Fruit fly (Drosophila melanogaster) whole organism, wandering third instar larva: Measurements from ENCODE around the gene Sas-4.

Source experiments
- Abd-B ChIP-seq: fragments of >200 bp; optimal IDR thresholded peaks from 2 replicates; lab custom pipeline; 2017; ENCODE audit warnings: missing biosample characterization, missing genetic modification characterization
- CG32264 ChIP-seq: fragments of 200-800 bp; sonication (Bioruptor generic); optimal IDR thresholded peaks from 2 replicates; lab custom pipeline; 2016; ENCODE audit warnings: missing biosample characterization, missing genetic modification characterization
- CG9705 ChIP-seq: fragments of 200-800 bp; sonication (Bioruptor generic); optimal IDR thresholded peaks from 2 replicates; lab custom pipeline; 2018; ENCODE audit warnings: missing biosample characterization, mild to moderate bottlenecking, missing genetic modification characterization
- CrebA ChIP-seq: fragments of 200-800 bp; sonication (Bioruptor generic); optimal IDR thresholded peaks from 2 replicates; lab custom pipeline; 2016; ENCODE audit warnings: missing biosample characterization, mild to moderate bottlenecking, missing genetic modification characterization, borderline replicate concordance
- Dfd ChIP-seq: fragments of >200 bp; optimal IDR thresholded peaks from 2 replicates; lab custom pipeline; 2017; ENCODE audit warnings: missing biosample characterization, missing genetic modification characterization
- Dif ChIP-seq: fragments of 200-275, 200-300 bp; sonication (Bioruptor generic); optimal IDR thresholded peaks from 2 replicates; lab custom pipeline; 2018; ENCODE audit warnings: missing biosample characterization, missing genetic modification characterization; ENCODE audit not compliant: partially characterized antibody
- GATAd ChIP-seq: sonication (Bioruptor generic); optimal IDR thresholded peaks from 2 replicates; lab custom pipeline; 2016; ENCODE audit warnings: missing biosample characterization, missing genetic modification characterization
- HLH106 ChIP-seq: fragments of 200-800 bp; optimal IDR thresholded peaks from 3 replicates; lab custom pipeline; 2019; ENCODE audit warnings: missing biosample characterization, mild to moderate bottlenecking, missing genetic modification characterization, moderate library complexity
- Hnf4 ChIP-seq: fragments of 200-800 bp; sonication (Bioruptor generic); optimal IDR thresholded peaks from 2 replicates; lab custom pipeline; 2016; ENCODE audit warnings: missing biosample characterization, mild to moderate bottlenecking, missing genetic modification characterization
- Hr78 ChIP-seq: fragments of >200 bp; optimal IDR thresholded peaks from 2 replicates; lab custom pipeline; 2017; ENCODE audit warnings: missing biosample characterization, missing genetic modification characterization
- Hr83 ChIP-seq: fragments of 200-300 bp; sonication (Bioruptor generic); optimal IDR thresholded peaks from 2 replicates; lab custom pipeline; 2016; ENCODE audit warnings: missing biosample characterization, mild to moderate bottlenecking, missing genetic modification characterization, moderate library complexity; ENCODE audit not compliant: poor library complexity, severe bottlenecking
- Jra ChIP-seq: sonication (Bioruptor generic); optimal IDR thresholded peaks from 2 replicates; lab custom pipeline; 2016; ENCODE audit warnings: missing biosample characterization, missing genetic modification characterization
- Myc ChIP-seq: fragments of >200 bp; optimal IDR thresholded peaks from 2 replicates; lab custom pipeline; 2017
- N ChIP-seq: fragments of >200 bp; optimal IDR thresholded peaks from 2 replicates; lab custom pipeline; 2018; ENCODE audit warnings: missing biosample characterization, missing external identifiers, missing genetic modification characterization
- Rel ChIP-seq, 2 experiments: fragments of 200-800 bp; sonication (Bioruptor generic) in 1 of 2; optimal IDR thresholded peaks; 2 replicates in 1 of 2; 3 replicates in 1 of 2; lab custom pipeline; 2016 to 2019; ENCODE audit warnings: mild to moderate bottlenecking in 2 of 2, missing biosample characterization in 2 of 2, missing genetic modification characterization in 2 of 2, moderate library complexity in 1 of 2
- Vsx2 ChIP-seq: fragments of 200-300, 225-300 bp; sonication (Bioruptor generic); optimal IDR thresholded peaks from 2 replicates; lab custom pipeline; 2018; ENCODE audit warnings: missing biosample characterization, missing genetic modification characterization; ENCODE audit not compliant: partially characterized antibody
- br ChIP-seq: fragments of 200-800 bp; sonication (Bioruptor generic); optimal IDR thresholded peaks from 2 replicates; lab custom pipeline; 2016; ENCODE audit warnings: missing biosample characterization, missing genetic modification characterization
- brk ChIP-seq: fragments of 200-800 bp; sonication (Bioruptor generic); optimal IDR thresholded peaks from 2 replicates; lab custom pipeline; 2016; ENCODE audit warnings: missing biosample characterization, mild to moderate bottlenecking, missing genetic modification characterization
- dl ChIP-seq, 2 experiments: fragments of 175-275, 200-275 bp in 1 of 2; fragments of 200-275 bp in 1 of 2; sonication (Bioruptor generic); optimal IDR thresholded peaks; lab custom pipeline; 2018; ENCODE audit warnings: mild to moderate bottlenecking in 2 of 2, missing biosample characterization in 2 of 2, missing genetic modification characterization in 2 of 2, moderate library complexity in 2 of 2; ENCODE audit not compliant: partially characterized antibody in 2 of 2, insufficient read depth in 1 of 2
- dsf ChIP-seq: sonication (Bioruptor generic); optimal IDR thresholded peaks from 2 replicates; lab custom pipeline; 2016; ENCODE audit warnings: missing biosample characterization, missing genetic modification characterization, borderline replicate concordance
- ey ChIP-seq: fragments of 200-800 bp; sonication (Bioruptor generic); optimal IDR thresholded peaks from 2 replicates; lab custom pipeline; 2016; ENCODE audit warnings: missing biosample characterization, missing genetic modification characterization
- foxo ChIP-seq, 2 experiments: fragments of 200-800 bp; sonication (Bioruptor generic); optimal IDR thresholded peaks; 2 replicates in 1 of 2; 3 replicates in 1 of 2; lab custom pipeline; 2016 to 2017; ENCODE audit warnings: missing biosample characterization in 2 of 2, missing genetic modification characterization in 2 of 2
- fru ChIP-seq: fragments of 200-800 bp; sonication (Bioruptor generic); optimal IDR thresholded peaks from 3 replicates; lab custom pipeline; 2016; ENCODE audit warnings: missing biosample characterization, mild to moderate bottlenecking, missing genetic modification characterization
- jim ChIP-seq: fragments of 175-275, 200-325 bp; sonication (Bioruptor generic); optimal IDR thresholded peaks from 2 replicates; lab custom pipeline; 2016; ENCODE audit warnings: missing biosample characterization, mild to moderate bottlenecking, missing genetic modification characterization
- lola ChIP-seq: fragments of >200 bp; optimal IDR thresholded peaks from 2 replicates; lab custom pipeline; 2017; ENCODE audit warnings: missing biosample characterization, missing genetic modification characterization
- pan ChIP-seq: fragments of >200 bp; optimal IDR thresholded peaks from 2 replicates; lab custom pipeline; 2017
- psq ChIP-seq: fragments of 200-800 bp; sonication (Bioruptor generic); optimal IDR thresholded peaks from 3 replicates; lab custom pipeline; 2017; ENCODE audit warnings: missing biosample characterization, mild to moderate bottlenecking, missing genetic modification characterization, moderate library complexity
- rgr ChIP-seq: fragments of 200-800 bp; sonication (Bioruptor generic); optimal IDR thresholded peaks from 3 replicates; lab custom pipeline; 2016; ENCODE audit warnings: missing biosample characterization, mild to moderate bottlenecking, missing genetic modification characterization
- sage ChIP-seq: fragments of 200-800 bp; sonication (Bioruptor generic); optimal IDR thresholded peaks from 2 replicates; lab custom pipeline; 2016; ENCODE audit warnings: missing biosample characterization, mild to moderate bottlenecking, missing genetic modification characterization
- sv ChIP-seq: fragments of 200-800 bp; sonication (Bioruptor generic); optimal IDR thresholded peaks from 3 replicates; lab custom pipeline; 2016; ENCODE audit warnings: missing biosample characterization, missing genetic modification characterization
- usp ChIP-seq: fragments of >200 bp; optimal IDR thresholded peaks from 2 replicates; lab custom pipeline; 2017; ENCODE audit warnings: missing biosample characterization, missing genetic modification characterization
- woc ChIP-seq: sonication (Bioruptor generic); optimal IDR thresholded peaks from 2 replicates; lab custom pipeline; 2016; ENCODE audit warnings: missing biosample characterization, mild to moderate bottlenecking, missing genetic modification characterization

Gene Sas-4

DNA sequence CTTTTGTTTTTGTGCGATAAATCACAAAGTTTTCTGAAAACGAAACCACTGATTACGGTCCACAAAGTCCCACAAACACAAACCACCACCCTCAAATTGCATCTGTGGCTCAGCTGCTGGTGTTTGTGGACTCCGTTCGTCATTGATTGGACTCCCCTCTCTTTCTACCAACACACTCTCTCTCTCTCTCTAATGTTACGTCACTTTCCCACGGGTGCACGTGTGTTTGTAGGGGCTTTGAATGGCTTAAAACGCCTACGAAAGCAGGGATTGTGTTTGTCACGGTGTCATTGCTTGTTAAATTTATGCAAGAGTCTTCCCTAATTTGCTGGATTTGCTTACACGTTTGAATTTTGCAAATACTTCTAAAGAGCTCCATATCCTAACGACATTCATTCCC, 36.8 kb downstream of the Sas-4 start:
- TF ChIP-seq CG32264 (GFP tag; lab: Kevin White, UChicago) (no peak), foxo (GFP tag; optimal IDR thresholded peaks at IDR 0.05; lab: Kevin White, UChicago) (no peak), Dif (GFP tag; lab: Kevin White, UChicago) (no peak), CG9705 (GFP tag; lab: Kevin White, UChicago) (no peak), brk (GFP tag; lab: Kevin White, UChicago) (no peak), pan (lab: Kevin White, UChicago) (no peak), GATAd (GFP tag; lab: Kevin White, UChicago) (no peak), CrebA (GFP tag; lab: Kevin White, UChicago) (no peak), woc (GFP tag; lab: Kevin White, UChicago) (no peak), lola (GFP tag; lab: Kevin White, UChicago) (no peak), sv (GFP tag; lab: Kevin White, UChicago) (no peak), dsf (GFP tag; lab: Kevin White, UChicago) (no peak), psq (GFP tag; lab: Kevin White, UChicago) (no peak), N (GFP tag; lab: Kevin White, UChicago) (no peak), usp (GFP tag; lab: Kevin White, UChicago) (no peak), HLH106 (no peak), Jra (GFP tag; lab: Kevin White, UChicago) (no peak), Abd-B (GFP tag; lab: Kevin White, UChicago) (no peak), Myc (lab: Kevin White, UChicago) (no peak), sage (no peak)

DNA sequence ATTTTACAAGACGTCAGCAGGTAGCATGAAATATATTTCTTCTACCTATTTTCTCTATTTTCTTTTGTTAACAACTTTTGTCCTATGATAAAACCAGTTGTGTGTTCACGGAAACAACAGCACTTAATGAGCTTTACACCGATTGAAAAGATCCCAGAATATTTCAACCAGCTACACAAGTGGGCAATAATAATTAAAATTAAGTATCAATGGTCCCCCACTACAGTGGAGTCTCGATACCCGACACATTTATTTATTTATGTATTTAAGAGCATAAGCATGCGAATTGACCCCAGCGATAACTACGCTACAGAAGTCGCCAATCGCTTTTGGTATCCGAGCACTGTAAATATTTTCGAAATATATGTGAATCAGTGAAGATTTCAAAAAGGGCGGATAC, 37.5 kb downstream of the Sas-4 start:
- TF ChIP-seq dsf (GFP tag; lab: Kevin White, UChicago) (no peak), pan (lab: Kevin White, UChicago) (no peak), br (GFP tag; lab: Kevin White, UChicago) (no peak), rgr (no peak), HLH106 (no peak), CrebA (GFP tag; lab: Kevin White, UChicago) (no peak), Jra (GFP tag; lab: Kevin White, UChicago) (no peak), Hnf4 (GFP tag; lab: Kevin White, UChicago) (no peak), Abd-B (GFP tag; lab: Kevin White, UChicago) (no peak), lola (GFP tag; lab: Kevin White, UChicago) (no peak), Rel (GFP tag; optimal IDR thresholded peaks at IDR 0.05; lab: Kevin White, UChicago) (no peak), Rel (tag; optimal IDR thresholded peaks at IDR 0.05; lab: Kevin White, UChicago) (no peak)

DNA sequence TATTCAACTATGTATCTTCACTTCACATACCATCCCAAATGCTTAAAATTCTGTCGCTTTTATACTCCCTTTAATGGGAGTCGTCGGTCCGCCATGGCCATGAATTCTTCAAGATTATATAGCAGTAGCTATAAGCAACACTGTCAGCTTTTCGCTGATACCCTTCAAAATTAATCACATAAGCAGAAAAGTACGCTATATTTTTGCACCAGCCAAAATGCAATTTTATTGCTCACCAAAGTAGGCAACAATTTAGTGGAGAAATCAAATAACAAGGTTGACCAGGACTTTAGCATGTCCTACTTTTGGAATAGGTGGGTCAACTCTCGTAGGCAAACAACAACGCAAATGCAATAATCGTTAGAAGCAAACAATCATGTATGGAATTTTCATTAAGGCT, 48.7 kb downstream of the Sas-4 start:
- TF ChIP-seq Vsx2 (GFP tag; lab: Kevin White, UChicago): peak; percentile 81
- peak; percentile 90 for TF ChIP-seq Myc (lab: Kevin White, UChicago)
- no peak for TF ChIP-seq fru (GFP tag; lab: Kevin White, UChicago)
- TF ChIP-seq dl (GFP tag; optimal IDR thresholded peaks at IDR 0.05; lab: Kevin White, UChicago; ENCODE audit: insufficient read depth in 1 of 2, partially characterized antibody in 2 of 2): peak in 1 of 2 experiments; percentile 31
- no peak for TF ChIP-seq CG32264 (GFP tag; lab: Kevin White, UChicago)
- TF ChIP-seq N (GFP tag; lab: Kevin White, UChicago): peak; percentile 76
- TF ChIP-seq lola (GFP tag; lab: Kevin White, UChicago): peak; percentile 7
- peak; percentile 54 for TF ChIP-seq Dif (GFP tag; lab: Kevin White, UChicago)

DNA sequence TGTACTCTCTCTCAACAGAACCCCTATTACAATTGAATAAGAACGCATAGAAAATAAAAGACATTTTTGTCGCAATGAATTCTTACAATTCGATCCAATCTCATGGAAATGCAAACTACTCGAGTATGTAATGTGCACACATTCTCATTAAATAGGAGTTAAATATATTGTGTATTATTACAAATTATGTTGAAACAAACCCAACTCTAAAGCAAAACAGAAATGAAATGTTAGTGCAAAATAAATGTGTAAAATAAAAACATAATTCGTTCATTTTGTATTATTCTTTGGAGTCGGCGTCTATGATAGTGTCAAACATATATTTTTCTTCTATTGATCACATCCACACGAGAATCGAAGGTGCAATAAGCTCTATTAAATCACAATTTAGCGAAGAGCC, 49.5 kb downstream of the Sas-4 start, which contains the start of gene CG14609:
Gene CG14609, plus strand, starts transcription at position 301 of the 400 bp plus-strand sequence.
- TF ChIP-seq Dfd (no peak), Hr78 (no peak), dl (GFP tag; optimal IDR thresholded peaks at IDR 0.05; lab: Kevin White, UChicago; ENCODE audit: insufficient read depth in 1 of 2, partially characterized antibody in 2 of 2) (no peak), ey (GFP tag; lab: Kevin White, UChicago) (no peak), Myc (lab: Kevin White, UChicago) (no peak), Hr83 (GFP tag; lab: Kevin White, UChicago) (no peak), Dif (GFP tag; lab: Kevin White, UChicago) (no peak), woc (GFP tag; lab: Kevin White, UChicago) (no peak), foxo (GFP tag; optimal IDR thresholded peaks at IDR 0.05; lab: Kevin White, UChicago) (no peak), CG32264 (GFP tag; lab: Kevin White, UChicago) (no peak), GATAd (GFP tag; lab: Kevin White, UChicago) (no peak), HLH106 (no peak), rgr (no peak), jim (GFP tag; lab: Kevin White, UChicago) (no peak), lola (GFP tag; lab: Kevin White, UChicago) (no peak), Hnf4 (GFP tag; lab: Kevin White, UChicago) (no peak)
